Worm (Caenorhabditis elegans) whole organism, late embryonic: Measurements from ENCODE around the gene nhr-99.

Experiments
- ama-1 ChIP-seq: fragments of 150-350 bp; optimal IDR thresholded peaks from 2 replicates; lab custom pipeline; 2014
- ceh-31 ChIP-seq: sonication (generic microtip); optimal IDR thresholded peaks from 2 replicates; lab custom pipeline; 2016; ENCODE audit warnings: missing genetic modification characterization, missing compliant biosample characterization
- elt-2 ChIP-seq: sonication (generic microtip); optimal IDR thresholded peaks from 2 replicates; lab custom pipeline; 2016; ENCODE audit warnings: missing genetic modification reagents, missing genetic modification characterization, missing compliant biosample characterization
- madf-2 ChIP-seq: sonication (generic microtip); optimal IDR thresholded peaks from 2 replicates; lab custom pipeline; 2017; ENCODE audit warnings: missing genetic modification characterization, missing compliant biosample characterization
- pha-4 ChIP-seq: fragments of 150-350 bp; optimal IDR thresholded peaks from 2 replicates; lab custom pipeline; 2018; ENCODE audit warnings: missing biosample characterization, missing genetic modification reagents, missing genetic modification characterization

DNA sequence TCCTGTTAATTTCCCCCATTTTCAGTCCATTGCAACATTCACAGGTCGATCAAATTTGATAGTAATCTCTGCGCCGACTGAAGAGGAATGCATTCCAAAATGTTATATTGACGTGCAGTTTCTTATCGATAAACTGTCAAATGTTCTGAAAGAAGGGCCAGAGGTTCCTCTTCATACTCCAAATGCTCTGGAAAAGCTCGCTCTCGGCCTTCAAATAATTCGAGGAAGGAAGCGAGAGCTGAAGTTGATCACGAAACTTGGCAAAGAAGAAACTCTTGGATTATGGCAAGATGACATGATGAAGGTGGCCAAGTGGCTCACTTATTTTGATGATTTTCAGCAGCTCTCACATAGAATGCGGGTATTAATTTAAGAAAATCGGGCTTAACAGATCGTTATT, 4.5 kb downstream of the nhr-99 start:
- TF ChIP-seq ceh-31 (tag; lab: Kevin White, UChicago) = no peak
- no peak for TF ChIP-seq madf-2 (tag; lab: Kevin White, UChicago)
- no peak for TF ChIP-seq pha-4 (tag; lab: Kevin White, UChicago)
- TF ChIP-seq ama-1 (lab: Kevin White, UChicago) = no peak
- no peak for TF ChIP-seq elt-2
